Worm (Caenorhabditis elegans) whole organism, late embryonic: ENCODE measurements around the gene F45D11.14.

Experiments
- C08G9.2 ChIP-seq: sonication (generic microtip); optimal IDR thresholded peaks from 2 replicates; lab custom pipeline; 2016; ENCODE audit warnings: mild to moderate bottlenecking, missing genetic modification characterization, moderate library complexity, missing compliant biosample characterization
- C38D4.7 ChIP-seq: fragments of 200-800 bp; sonication (Bioruptor generic); optimal IDR thresholded peaks from 2 replicates; lab custom pipeline; 2018; ENCODE audit warnings: mild to moderate bottlenecking, missing genetic modification characterization, moderate library complexity, missing compliant biosample characterization
- K02D7.2 ChIP-seq: sonication (generic microtip); optimal IDR thresholded peaks from 2 replicates; lab custom pipeline; 2017; ENCODE audit warnings: mild to moderate bottlenecking, missing genetic modification characterization, missing compliant biosample characterization
- T23F11.4 ChIP-seq: fragments of 200-800 bp; sonication (Bioruptor generic); optimal IDR thresholded peaks from 2 replicates; lab custom pipeline; 2018; ENCODE audit warnings: mild to moderate bottlenecking, missing genetic modification characterization, missing compliant biosample characterization
- ahr-1 ChIP-seq: sonication (generic microtip); optimal IDR thresholded peaks from 2 replicates; lab custom pipeline; 2016; ENCODE audit warnings: missing genetic modification characterization, missing compliant biosample characterization
- ama-1 ChIP-seq: fragments of 150-350 bp; optimal IDR thresholded peaks from 2 replicates; lab custom pipeline; 2014
- ceh-14 ChIP-seq: sonication (generic microtip); optimal IDR thresholded peaks from 2 replicates; lab custom pipeline; 2016; ENCODE audit warnings: missing genotype, missing genetic modification characterization, missing compliant biosample characterization
- ceh-19 ChIP-seq: fragments of 200-800 bp; sonication (Bioruptor generic); optimal IDR thresholded peaks from 2 replicates; lab custom pipeline; 2018; ENCODE audit warnings: mild to moderate bottlenecking, missing genetic modification characterization, missing compliant biosample characterization
- ceh-2 ChIP-seq: sonication (generic microtip); optimal IDR thresholded peaks from 2 replicates; lab custom pipeline; 2016; ENCODE audit warnings: missing genotype, missing genetic modification characterization, missing compliant biosample characterization
- ceh-24 ChIP-seq: sonication (generic microtip); optimal IDR thresholded peaks from 2 replicates; lab custom pipeline; 2016; ENCODE audit warnings: mild to moderate bottlenecking, missing genetic modification characterization, missing compliant biosample characterization
- ceh-48 ChIP-seq: sonication (generic microtip); optimal IDR thresholded peaks from 2 replicates; lab custom pipeline; 2016; ENCODE audit warnings: missing genetic modification characterization, inconsistent platforms, missing compliant biosample characterization
- dmd-4 ChIP-seq: sonication (generic microtip); optimal IDR thresholded peaks from 2 replicates; lab custom pipeline; 2016; ENCODE audit warnings: borderline replicate concordance, missing genetic modification characterization, missing compliant biosample characterization
- elt-2 ChIP-seq: sonication (generic microtip); optimal IDR thresholded peaks from 2 replicates; lab custom pipeline; 2016; ENCODE audit warnings: missing genetic modification reagents, missing genetic modification characterization, missing compliant biosample characterization
- elt-4 ChIP-seq: sonication (generic microtip); optimal IDR thresholded peaks from 2 replicates; lab custom pipeline; 2016; ENCODE audit warnings: missing genetic modification characterization, missing compliant biosample characterization
- ets-4 ChIP-seq: sonication (generic microtip); optimal IDR thresholded peaks from 2 replicates; lab custom pipeline; 2016; ENCODE audit warnings: missing genetic modification characterization, missing compliant biosample characterization
- fax-1 ChIP-seq: sonication (generic microtip); optimal IDR thresholded peaks from 2 replicates; lab custom pipeline; 2016; ENCODE audit warnings: missing genotype, missing genetic modification characterization, missing compliant biosample characterization
- fkh-10 ChIP-seq: fragments of 150-350 bp; optimal IDR thresholded peaks from 2 replicates; lab custom pipeline; 2014; ENCODE audit warnings: missing biosample characterization, missing genetic modification reagents, missing genetic modification characterization
- fkh-6 ChIP-seq: sonication (generic microtip); optimal IDR thresholded peaks from 2 replicates; lab custom pipeline; 2016; ENCODE audit warnings: missing genetic modification characterization, missing compliant biosample characterization
- hlh-30 ChIP-seq: sonication (generic microtip); optimal IDR thresholded peaks from 2 replicates; lab custom pipeline; 2017; ENCODE audit warnings: antibody characterized with exemption, missing genetic modification characterization, missing compliant biosample characterization; ENCODE audit not compliant: insufficient read depth
- hlh-6 ChIP-seq: sonication (generic microtip); optimal IDR thresholded peaks from 2 replicates; lab custom pipeline; 2016; ENCODE audit warnings: missing genotype, missing genetic modification characterization, missing compliant biosample characterization
- lim-6 ChIP-seq: sonication (generic microtip); optimal IDR thresholded peaks from 2 replicates; lab custom pipeline; 2016; ENCODE audit warnings: missing genetic modification characterization, missing compliant biosample characterization
- lin-11 ChIP-seq: fragments of 200-800 bp; sonication (Bioruptor generic); optimal IDR thresholded peaks from 2 replicates; lab custom pipeline; 2018; ENCODE audit warnings: mild to moderate bottlenecking, missing genetic modification characterization, missing compliant biosample characterization
- madf-2 ChIP-seq: sonication (generic microtip); optimal IDR thresholded peaks from 2 replicates; lab custom pipeline; 2017; ENCODE audit warnings: missing genetic modification characterization, missing compliant biosample characterization
- mec-3 ChIP-seq: sonication (generic microtip); optimal IDR thresholded peaks from 2 replicates; lab custom pipeline; 2016; ENCODE audit warnings: borderline replicate concordance, missing genetic modification characterization, missing compliant biosample characterization
- nfya-1 ChIP-seq: sonication (generic microtip); optimal IDR thresholded peaks from 2 replicates; lab custom pipeline; 2017; ENCODE audit warnings: missing genetic modification characterization, mild to moderate bottlenecking, missing compliant biosample characterization, antibody characterized with exemption, moderate library complexity
- npax-4 ChIP-seq: sonication (generic microtip); optimal IDR thresholded peaks from 2 replicates; lab custom pipeline; 2016; ENCODE audit warnings: missing genetic modification characterization, missing compliant biosample characterization
- odd-2 ChIP-seq: sonication (generic microtip); optimal IDR thresholded peaks from 2 replicates; lab custom pipeline; 2017; ENCODE audit warnings: antibody characterized with exemption, mild to moderate bottlenecking, missing genetic modification characterization, missing compliant biosample characterization
- pag-3 ChIP-seq: sonication (generic microtip); optimal IDR thresholded peaks from 2 replicates; lab custom pipeline; 2016; ENCODE audit warnings: missing compliant biosample characterization, missing genetic modification characterization, borderline replicate concordance
- pat-9 ChIP-seq: fragments of 200-800 bp; sonication (Bioruptor generic); optimal IDR thresholded peaks from 2 replicates; lab custom pipeline; 2018; ENCODE audit warnings: mild to moderate bottlenecking, missing genetic modification characterization, moderate library complexity, missing compliant biosample characterization
- pax-1 ChIP-seq: fragments of 150-350 bp; optimal IDR thresholded peaks from 2 replicates; lab custom pipeline; 2014; ENCODE audit warnings: missing biosample characterization, missing genetic modification characterization
- pros-1 ChIP-seq: fragments of 150-350 bp; optimal IDR thresholded peaks from 2 replicates; lab custom pipeline; 2014; ENCODE audit warnings: missing biosample characterization, missing genetic modification reagents, missing genetic modification characterization
- ref-2 ChIP-seq: sonication (generic microtip); optimal IDR thresholded peaks from 2 replicates; lab custom pipeline; 2016; ENCODE audit warnings: missing genetic modification characterization, missing compliant biosample characterization
- rnt-1 ChIP-seq: sonication (generic microtip); optimal IDR thresholded peaks from 2 replicates; lab custom pipeline; 2016; ENCODE audit warnings: missing genetic modification characterization, missing compliant biosample characterization
- sox-2 ChIP-seq: fragments of 200-800 bp; sonication (Bioruptor generic); IDR thresholded peaks from 2 replicates; pipeline ENCODE4 v1.3.6; 2022; ENCODE audit warnings: missing genetic modification reagents, missing genetic modification characterization, missing compliant biosample characterization
- sox-4 ChIP-seq: sonication (generic microtip); optimal IDR thresholded peaks from 2 replicates; lab custom pipeline; 2017; ENCODE audit warnings: mild to moderate bottlenecking, missing genetic modification characterization, inconsistent platforms, missing compliant biosample characterization
- tbx-2 ChIP-seq: sonication (generic microtip); optimal IDR thresholded peaks from 2 replicates; lab custom pipeline; 2016; ENCODE audit warnings: missing genetic modification characterization, missing compliant biosample characterization
- tbx-7 ChIP-seq: sonication (generic microtip); optimal IDR thresholded peaks from 2 replicates; lab custom pipeline; 2016; ENCODE audit warnings: missing genotype, missing genetic modification characterization, missing compliant biosample characterization
- unc-3 ChIP-seq, 2 experiments: fragments of 200-800 bp in 1 of 2; sonication (Bioruptor generic) in 1 of 2; sonication (generic microtip) in 1 of 2; conservative IDR thresholded peaks in 1 of 2; optimal IDR thresholded peaks in 1 of 2; 2 replicates each; pipeline versions ENCODE4 v1.3.6 to Lab custom; 2016 to 2022; ENCODE audit warnings: missing compliant biosample characterization in 2 of 2, missing genetic modification characterization in 2 of 2, missing genetic modification reagents in 1 of 2
- unc-55 ChIP-seq: sonication (generic microtip); optimal IDR thresholded peaks from 2 replicates; lab custom pipeline; 2017; ENCODE audit warnings: missing biosample characterization, missing genetic modification reagents, missing genetic modification characterization
- unc-86 ChIP-seq: sonication (generic microtip); optimal IDR thresholded peaks from 2 replicates; lab custom pipeline; 2016; ENCODE audit warnings: missing genetic modification characterization, missing compliant biosample characterization
- zip-5 ChIP-seq: sonication (generic microtip); optimal IDR thresholded peaks from 2 replicates; lab custom pipeline; 2016; ENCODE audit warnings: missing genetic modification characterization, missing compliant biosample characterization
- ztf-16 ChIP-seq: sonication (generic microtip); optimal IDR thresholded peaks from 2 replicates; lab custom pipeline; 2017; ENCODE audit warnings: missing genetic modification characterization, missing compliant biosample characterization

F45D11.14 gene

ce11 chrII:1043932-1044331, 37.7 kb upstream of the F45D11.14 start, which contains the start of gene fbxb-45:
Gene fbxb-45, minus strand, starts transcription at chrII:1044032.
- TF ChIP-seq ceh-48: peak; percentile 9

- TF ChIP-seq ets-4 (tag; lab: Kevin White, UChicago): no peak
- TF ChIP-seq unc-86 (tag; lab: Kevin White, UChicago): no peak
- TF ChIP-seq zip-5 (tag; lab: Kevin White, UChicago): no peak
- no peak for TF ChIP-seq madf-2 (tag; lab: Kevin White, UChicago)
- TF ChIP-seq T23F11.4 (GFP tag; lab: Kevin White, UChicago): no peak
- TF ChIP-seq pat-9 (tag; lab: Kevin White, UChicago): no peak
- TF ChIP-seq unc-3 (GFP tag; conservative IDR thresholded peaks at IDR 0.05; lab: Robert Waterston, UW): no peak
- no peak for TF ChIP-seq unc-3 (tag; optimal IDR thresholded peaks at IDR 0.05; lab: Kevin White, UChicago)
- no peak for TF ChIP-seq sox-2 (GFP tag; lab: Robert Waterston, UW)
- TF ChIP-seq tbx-7 (tag; lab: Kevin White, UChicago): no peak
- no peak for TF ChIP-seq ceh-14
- TF ChIP-seq hlh-6 (tag; lab: Kevin White, UChicago): no peak
- TF ChIP-seq ceh-19 (GFP tag; lab: Kevin White, UChicago): no peak
- TF ChIP-seq elt-2 (tag; lab: Kevin White, UChicago): no peak
- TF ChIP-seq ama-1 (lab: Kevin White, UChicago): no peak
- no peak for TF ChIP-seq pag-3 (tag; lab: Kevin White, UChicago)
- TF ChIP-seq pax-1 (tag; lab: Kevin White, UChicago): no peak
- TF ChIP-seq ceh-24: no peak
- no peak for TF ChIP-seq fax-1
- TF ChIP-seq, all 69 proteins: peak for 0
These were observed 36.0 kb upstream of the F45D11.14 start, which contains the start of gene fbxb-41 for ce11 chrII:1042227-1042626. Gene fbxb-41, minus strand, starts transcription at chrII:1042327.

ce11 chrII:1040464-1040863, 34.2 kb upstream of the F45D11.14 start, which contains the start of gene fbxb-39:
Gene fbxb-39, minus strand, starts transcription at chrII:1040564.
- no peak for TF ChIP-seq ref-2
- TF ChIP-seq T23F11.4 (GFP tag; lab: Kevin White, UChicago): no peak
- TF ChIP-seq pros-1: no peak
- no peak for TF ChIP-seq ahr-1
- no peak for TF ChIP-seq lin-11 (tag; lab: Kevin White, UChicago)

- TF ChIP-seq mec-3 (tag; lab: Kevin White, UChicago): no peak
- TF ChIP-seq K02D7.2 (tag; lab: Kevin White, UChicago): no peak
- no peak for TF ChIP-seq rnt-1 (tag; lab: Kevin White, UChicago)
- no peak for TF ChIP-seq pag-3 (tag; lab: Kevin White, UChicago)
- no peak for TF ChIP-seq dmd-4 (tag; lab: Kevin White, UChicago)
- TF ChIP-seq hlh-6 (tag; lab: Kevin White, UChicago): no peak
- TF ChIP-seq ztf-16: no peak
- TF ChIP-seq C38D4.7 (GFP tag; lab: Kevin White, UChicago): no peak
- no peak for TF ChIP-seq C08G9.2 (tag; lab: Kevin White, UChicago)
These were observed 22.3 kb upstream of the F45D11.14 start, which contains the start of gene math-34 for ce11 chrII:1028602-1029001. Gene math-34, plus strand, starts transcription at chrII:1028972.

ce11 chrII:1026670-1027069, 20.4 kb upstream of the F45D11.14 start, which contains the start of gene M01D1.12:
Gene M01D1.12, plus strand, starts transcription at chrII:1026970.
- TF ChIP-seq fkh-10 (GFP tag; lab: Kevin White, UChicago): no peak
- TF ChIP-seq npax-4 (tag; lab: Kevin White, UChicago): no peak
- TF ChIP-seq ztf-16: no peak
- TF ChIP-seq nfya-1 (tag; lab: Kevin White, UChicago): no peak
- no peak for TF ChIP-seq sox-2 (GFP tag; lab: Robert Waterston, UW)
- no peak for TF ChIP-seq tbx-2 (tag; lab: Kevin White, UChicago)
- TF ChIP-seq ets-4 (tag; lab: Kevin White, UChicago): no peak
- no peak for TF ChIP-seq lim-6 (tag; lab: Kevin White, UChicago)
- TF ChIP-seq fkh-6 (tag; lab: Kevin White, UChicago): no peak
- no peak for TF ChIP-seq odd-2 (tag; lab: Kevin White, UChicago)
- TF ChIP-seq ceh-2 (tag; lab: Kevin White, UChicago): no peak
- no peak for TF ChIP-seq sox-4
- TF ChIP-seq hlh-30 (tag; lab: Kevin White, UChicago): no peak
- no peak for TF ChIP-seq pat-9 (tag; lab: Kevin White, UChicago)
- TF ChIP-seq pax-1 (tag; lab: Kevin White, UChicago): no peak
- no peak for TF ChIP-seq ceh-24
- TF ChIP-seq elt-4 (tag; lab: Kevin White, UChicago): no peak
- TF ChIP-seq rnt-1 (tag; lab: Kevin White, UChicago): no peak
- TF ChIP-seq ceh-19 (GFP tag; lab: Kevin White, UChicago): no peak
- no peak for TF ChIP-seq unc-55 (GFP tag; lab: Kevin White, UChicago)
- TF ChIP-seq, all 69 proteins: peak for 0
